Fruit fly (Drosophila melanogaster): ENCODE measurements around the gene pkm.

Gene pkm

DNA sequence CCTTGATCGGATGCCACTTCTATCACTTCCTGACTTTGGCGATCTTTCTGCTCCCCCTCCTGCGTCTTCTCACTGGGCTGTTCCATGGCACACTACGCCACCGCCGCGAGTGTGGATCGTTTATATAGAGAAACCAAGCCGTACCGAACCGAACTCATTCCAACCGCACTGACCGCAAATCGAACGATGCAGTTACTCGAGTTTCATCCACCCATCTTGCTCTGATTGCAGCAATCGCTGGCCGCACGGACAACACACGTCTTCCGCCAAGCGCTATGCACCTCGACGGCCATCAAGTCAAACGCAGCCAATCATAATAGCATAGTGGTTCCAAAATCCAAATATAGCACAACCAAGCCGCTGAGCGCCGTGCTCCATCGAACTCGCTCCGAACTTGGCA lies at the start of gene pkm:
Gene pkm, minus strand, starts transcription at position 101 of the 400 bp plus-strand sequence.
- no peak for TF ChIP-seq noc (tag; optimal IDR thresholded peaks at IDR 0.05)

- TF ChIP-seq noc (tag; optimal IDR thresholded peaks at IDR 0.05): no peak
Measured at dm6 chrX:11631704-11632103, 47.7 kb upstream of the pkm start.

DNA sequence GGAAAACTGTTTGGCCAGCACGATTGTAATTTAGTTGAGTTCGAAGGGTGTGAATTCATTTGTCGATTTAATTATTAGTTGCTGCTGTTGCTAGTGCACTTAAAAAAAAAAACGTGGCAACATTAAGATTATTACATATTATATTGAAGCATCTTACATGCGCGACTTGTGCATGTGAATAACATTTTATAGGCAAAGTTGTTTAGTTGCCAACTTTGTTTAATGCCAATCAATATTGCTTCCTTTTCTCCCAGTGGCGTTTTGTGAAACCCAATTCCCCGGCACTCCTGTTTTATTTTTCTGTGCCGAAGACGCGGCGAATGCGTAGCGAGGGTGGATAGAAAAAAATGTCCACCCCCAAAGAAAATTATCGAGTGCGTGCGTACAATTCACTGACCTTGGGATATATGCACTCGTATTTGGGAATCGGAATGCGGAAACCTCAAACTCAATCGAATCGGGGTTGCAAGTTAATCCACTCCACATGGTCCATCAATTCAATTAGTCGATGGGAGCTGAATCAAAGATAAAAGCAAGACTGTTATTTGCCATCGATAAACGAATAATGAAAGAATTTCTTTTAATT lies 45.1 kb upstream of the pkm start:
- no peak for TF ChIP-seq noc (tag; optimal IDR thresholded peaks at IDR 0.05)

DNA sequence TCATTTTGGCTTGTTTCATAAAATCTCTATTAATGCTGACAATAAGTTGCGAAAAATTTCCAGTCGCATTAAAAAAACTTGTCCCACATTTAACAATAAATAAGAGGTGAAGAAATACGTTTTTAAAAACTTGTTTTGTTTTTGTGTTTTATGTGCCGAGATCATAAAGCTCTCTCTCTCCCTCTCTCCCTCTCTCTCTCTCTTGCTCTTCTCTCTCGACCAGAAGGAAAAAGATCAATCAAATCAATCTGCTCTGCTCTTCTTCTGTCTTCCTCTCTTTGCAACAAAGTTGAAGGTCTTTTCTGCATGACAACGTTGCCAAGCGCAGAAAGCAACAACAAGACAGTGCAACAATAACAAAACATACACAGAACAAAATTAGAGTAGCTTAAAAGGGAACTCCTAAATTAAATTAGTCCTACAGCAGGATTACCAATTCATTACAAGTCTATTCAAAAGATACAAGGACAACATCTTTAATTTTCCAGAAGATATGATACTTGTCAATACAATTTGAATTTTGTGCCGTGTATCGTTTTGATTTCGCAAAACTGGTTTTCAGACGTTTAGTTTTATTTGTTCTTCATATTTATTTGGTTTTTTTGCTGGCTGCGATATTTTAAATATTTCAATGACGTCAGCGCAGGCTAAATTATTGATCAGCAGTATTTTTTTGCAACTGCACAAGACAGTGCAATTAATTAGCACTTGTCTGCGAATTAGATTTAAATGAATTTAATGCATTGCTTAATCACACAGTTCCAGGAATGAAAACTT lies 38.9 kb upstream of the pkm start:
- TF ChIP-seq noc (tag; optimal IDR thresholded peaks at IDR 0.05): peak; percentile 79

DNA sequence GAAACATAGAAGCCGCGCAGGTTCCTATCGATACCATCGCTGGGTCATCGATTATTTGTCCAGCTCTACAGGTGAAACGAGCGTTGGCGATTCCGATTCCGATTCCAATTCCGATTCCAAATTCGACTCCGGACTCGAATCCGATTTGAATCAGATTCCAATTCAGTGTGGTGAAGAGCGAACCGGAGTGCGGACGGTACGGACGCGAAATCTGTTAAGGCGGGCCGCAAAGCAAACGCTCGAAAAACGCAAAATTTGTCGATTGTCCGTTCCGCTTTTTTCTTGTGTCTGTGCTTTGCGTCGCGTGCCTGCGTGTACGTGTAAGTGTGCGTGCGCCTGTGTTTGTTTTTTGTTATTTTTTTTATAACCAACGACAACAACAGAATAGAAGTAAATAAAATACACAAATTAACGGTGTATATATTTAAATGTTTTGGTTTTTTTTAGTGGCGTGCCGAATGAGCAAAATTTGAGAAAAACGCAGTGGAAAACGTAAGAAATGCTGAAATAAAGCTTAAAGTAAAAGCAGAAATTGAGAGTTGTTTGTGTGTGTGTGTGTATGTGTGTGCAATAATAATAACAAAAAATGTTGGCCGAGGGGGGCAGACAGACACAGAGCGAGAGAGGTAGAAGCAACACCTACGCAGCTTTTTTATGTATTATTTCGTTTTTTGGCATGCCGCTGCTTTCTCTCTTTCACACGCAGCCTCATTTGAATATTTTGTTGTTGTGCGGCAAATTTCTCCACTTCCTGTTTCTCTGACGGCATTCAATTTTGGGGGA lies 38.1 kb upstream of the pkm start, which contains the start of gene Ptp10D:
Gene Ptp10D, plus strand, starts transcription at position 150 of the 783 bp plus-strand sequence.
- no peak for TF ChIP-seq noc (tag; optimal IDR thresholded peaks at IDR 0.05)

DNA sequence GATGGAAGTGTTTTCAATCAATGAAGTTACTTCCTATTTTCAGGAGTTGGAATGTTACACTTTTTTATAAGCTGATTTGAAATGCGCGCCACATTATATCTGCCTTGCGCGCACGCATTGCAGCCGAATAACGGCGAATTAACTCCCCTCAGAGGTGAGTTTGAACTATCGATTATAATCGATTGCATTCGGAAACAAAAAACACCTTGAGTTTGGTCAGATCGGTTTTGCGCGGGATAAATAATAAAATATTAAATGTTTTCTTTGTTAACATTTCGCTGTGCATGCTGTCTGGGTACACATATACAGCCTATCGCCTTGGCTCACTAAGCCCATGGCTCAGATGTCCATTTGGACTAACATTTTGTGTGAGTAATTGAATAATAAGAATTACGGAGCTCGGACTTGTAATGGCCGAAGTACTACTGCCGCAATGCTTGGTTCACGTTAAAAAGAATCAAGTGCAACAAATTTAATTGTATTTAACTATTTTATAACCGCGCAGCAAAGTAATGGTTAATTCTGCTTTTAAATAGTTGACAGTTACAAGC lies 37.4 kb upstream of the pkm start:
- TF ChIP-seq noc (tag; optimal IDR thresholded peaks at IDR 0.05): no peak

DNA sequence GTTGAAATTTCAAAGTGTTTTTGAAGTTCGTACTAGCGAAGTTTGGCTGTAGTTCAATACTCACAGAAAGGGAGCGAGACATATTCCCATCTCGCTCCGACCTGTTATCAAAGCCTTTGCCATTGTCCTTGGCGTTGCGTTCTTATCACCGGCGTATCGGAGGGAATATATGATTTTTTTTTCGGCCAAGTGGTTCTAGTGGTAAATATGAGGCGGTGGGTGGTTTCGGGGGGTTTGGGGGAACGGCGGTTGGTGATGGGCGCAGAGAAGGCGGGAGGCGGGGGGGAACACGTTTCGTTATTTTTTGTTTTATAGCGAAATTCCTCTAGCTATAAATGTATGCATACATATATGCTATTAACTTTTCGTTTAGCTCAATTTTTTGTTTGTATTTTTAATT lies 36.6 kb upstream of the pkm start:
- no peak for TF ChIP-seq noc (tag; optimal IDR thresholded peaks at IDR 0.05)

DNA sequence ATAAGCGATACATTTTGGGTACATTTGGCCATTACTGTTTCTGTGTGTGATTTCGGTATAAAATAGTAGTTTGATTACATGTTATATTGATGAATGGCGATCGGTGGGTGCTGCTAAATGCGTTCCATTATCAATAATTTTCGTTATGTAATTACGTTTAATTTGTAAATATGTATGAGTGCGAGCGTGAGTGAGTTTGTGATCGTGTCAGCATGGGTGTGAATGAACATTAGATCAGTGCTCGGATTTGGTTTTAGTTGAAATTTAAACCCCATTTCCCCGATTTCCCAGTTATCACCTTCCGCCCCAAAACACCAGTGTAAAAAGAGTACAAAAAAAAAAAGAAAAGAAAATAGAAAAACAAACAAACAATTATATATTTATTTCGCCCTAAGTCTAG lies 35.6 kb upstream of the pkm start:
- TF ChIP-seq noc (tag; optimal IDR thresholded peaks at IDR 0.05): no peak

dm6 chrX:11616496-11616952 lies 32.5 kb upstream of the pkm start:
- no peak for TF ChIP-seq noc (tag; optimal IDR thresholded peaks at IDR 0.05)

- TF ChIP-seq noc (tag; optimal IDR thresholded peaks at IDR 0.05): no peak
Measured at dm6 chrX:11615652-11616495, 31.9 kb upstream of the pkm start, which contains the start of the genes RPA3 and Met. Gene RPA3 (minus strand): TSS chrX:11615840. Gene Met (plus strand): TSS chrX:11616124.

dm6 chrX:11611645-11612079 lies 27.7 kb upstream of the pkm start, which contains the start of the genes CG2247 and CG1703:
Gene CG2247 (minus strand): TSS chrX:11611652.
Gene CG1703 (plus strand): TSS chrX:11611927.
- peak; percentile 12 for TF ChIP-seq noc (tag; optimal IDR thresholded peaks at IDR 0.05)

DNA sequence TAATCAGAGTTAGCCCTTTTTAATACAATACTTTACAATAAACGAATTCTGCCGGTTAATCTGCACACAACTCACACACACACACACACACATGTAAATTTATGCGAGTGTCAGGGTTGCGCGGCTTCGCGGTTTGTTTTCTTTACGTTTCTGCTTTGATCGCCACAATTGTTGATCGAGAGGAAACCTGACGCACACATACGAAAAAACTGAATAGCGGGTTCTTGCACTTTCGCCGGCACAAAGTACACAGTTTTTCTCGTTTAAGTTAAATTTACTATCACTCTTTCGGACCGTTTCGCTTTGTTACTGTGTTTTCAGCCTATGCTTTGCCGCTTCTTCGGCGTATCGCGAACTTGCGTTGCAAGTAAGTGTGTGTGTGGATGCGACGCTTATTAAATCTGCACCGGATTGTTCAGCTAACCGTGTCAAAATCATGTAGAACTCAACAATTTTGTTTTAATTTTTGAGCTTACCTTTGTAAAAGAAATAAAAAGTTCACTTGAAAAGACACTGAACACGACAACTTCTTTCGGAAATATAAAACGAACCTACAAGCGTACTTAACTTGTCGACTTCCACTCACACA lies 27.2 kb upstream of the pkm start:
- TF ChIP-seq noc (tag; optimal IDR thresholded peaks at IDR 0.05): no peak

DNA sequence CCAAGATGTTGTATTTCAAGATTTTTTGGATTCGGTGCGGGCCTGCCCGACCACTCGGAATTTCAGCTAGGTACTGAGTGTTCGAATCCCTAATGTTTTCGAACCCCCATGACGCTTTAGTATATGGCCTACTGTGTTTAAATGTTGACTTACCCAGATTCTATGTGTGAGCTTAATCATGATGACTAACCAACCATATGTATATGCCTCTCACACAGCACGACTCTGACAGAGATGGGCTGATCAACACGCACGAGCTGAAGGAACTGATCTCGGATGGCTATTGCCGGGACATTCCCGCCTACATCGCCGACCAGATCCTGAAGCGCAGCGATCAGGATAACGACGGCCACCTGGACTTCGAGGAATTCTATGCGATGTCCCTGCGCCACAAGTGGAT lies 20.1 kb upstream of the pkm start, which contains the start of gene CG2533:
Gene CG2533, minus strand, starts transcription at position 101 of the 400 bp plus-strand sequence.
- TF ChIP-seq noc (tag; optimal IDR thresholded peaks at IDR 0.05): no peak

dm6 chrX:11601408-11601807 lies 17.4 kb upstream of the pkm start:
- no peak for TF ChIP-seq noc (tag; optimal IDR thresholded peaks at IDR 0.05)

Measured in whole organism, larva.